Worm (Caenorhabditis elegans) whole organism, late embryonic: ENCODE measurements around the gene T28C6.10.
A peak's percentile ranks its signal among the peaks of the same experiment; 100 is the strongest.

ENCODE experiments used
- F13H6.1 ChIP-seq: sonication (generic microtip); optimal IDR thresholded peaks from 2 replicates; lab custom pipeline; 2016; ENCODE audit warnings: missing genetic modification characterization, missing compliant biosample characterization
- K02D7.2 ChIP-seq: sonication (generic microtip); optimal IDR thresholded peaks from 2 replicates; lab custom pipeline; 2017; ENCODE audit warnings: mild to moderate bottlenecking, missing genetic modification characterization, missing compliant biosample characterization
- K09A11.1 ChIP-seq: sonication (generic microtip); optimal IDR thresholded peaks from 2 replicates; lab custom pipeline; 2017; ENCODE audit warnings: antibody characterized with exemption, mild to moderate bottlenecking, missing genetic modification characterization, missing compliant biosample characterization; ENCODE audit not compliant: insufficient read depth
- Y22D7AL.16 ChIP-seq: sonication (generic microtip); optimal IDR thresholded peaks from 2 replicates; lab custom pipeline; 2016; ENCODE audit warnings: missing genetic modification characterization, missing compliant biosample characterization
- ahr-1 ChIP-seq: sonication (generic microtip); optimal IDR thresholded peaks from 2 replicates; lab custom pipeline; 2016; ENCODE audit warnings: missing genetic modification characterization, missing compliant biosample characterization
- ceh-24 ChIP-seq: sonication (generic microtip); optimal IDR thresholded peaks from 2 replicates; lab custom pipeline; 2016; ENCODE audit warnings: mild to moderate bottlenecking, missing genetic modification characterization, missing compliant biosample characterization
- ceh-31 ChIP-seq: sonication (generic microtip); optimal IDR thresholded peaks from 2 replicates; lab custom pipeline; 2016; ENCODE audit warnings: missing genetic modification characterization, missing compliant biosample characterization
- ceh-9 ChIP-seq: sonication (generic microtip); optimal IDR thresholded peaks from 2 replicates; lab custom pipeline; 2016; ENCODE audit warnings: mild to moderate bottlenecking, missing genetic modification characterization, inconsistent platforms, missing compliant biosample characterization
- che-1 ChIP-seq: sonication (generic microtip); optimal IDR thresholded peaks from 2 replicates; lab custom pipeline; 2016; ENCODE audit warnings: mild to moderate bottlenecking, missing genetic modification characterization, missing compliant biosample characterization
- dve-1 ChIP-seq: sonication (generic microtip); optimal IDR thresholded peaks from 2 replicates; lab custom pipeline; 2017; ENCODE audit warnings: antibody characterized with exemption, mild to moderate bottlenecking, missing genetic modification characterization, missing compliant biosample characterization
- elt-2 ChIP-seq: sonication (generic microtip); optimal IDR thresholded peaks from 2 replicates; lab custom pipeline; 2016; ENCODE audit warnings: missing genetic modification reagents, missing genetic modification characterization, missing compliant biosample characterization
- ets-4 ChIP-seq: sonication (generic microtip); optimal IDR thresholded peaks from 2 replicates; lab custom pipeline; 2016; ENCODE audit warnings: missing genetic modification characterization, missing compliant biosample characterization
- fkh-6 ChIP-seq: sonication (generic microtip); optimal IDR thresholded peaks from 2 replicates; lab custom pipeline; 2016; ENCODE audit warnings: missing genetic modification characterization, missing compliant biosample characterization
- gmeb-2 ChIP-seq: sonication (generic microtip); optimal IDR thresholded peaks from 2 replicates; lab custom pipeline; 2016; ENCODE audit warnings: missing genetic modification characterization, inconsistent platforms, missing compliant biosample characterization
- hlh-8 ChIP-seq: sonication (generic microtip); optimal IDR thresholded peaks from 2 replicates; lab custom pipeline; 2016; ENCODE audit warnings: missing genotype, missing genetic modification characterization, missing compliant biosample characterization
- lim-6 ChIP-seq: sonication (generic microtip); optimal IDR thresholded peaks from 2 replicates; lab custom pipeline; 2016; ENCODE audit warnings: missing genetic modification characterization, missing compliant biosample characterization
- lin-11 ChIP-seq: fragments of 200-800 bp; sonication (Bioruptor generic); optimal IDR thresholded peaks from 2 replicates; lab custom pipeline; 2018; ENCODE audit warnings: mild to moderate bottlenecking, missing genetic modification characterization, missing compliant biosample characterization
- madf-2 ChIP-seq: sonication (generic microtip); optimal IDR thresholded peaks from 2 replicates; lab custom pipeline; 2017; ENCODE audit warnings: missing genetic modification characterization, missing compliant biosample characterization
- mec-3 ChIP-seq: sonication (generic microtip); optimal IDR thresholded peaks from 2 replicates; lab custom pipeline; 2016; ENCODE audit warnings: borderline replicate concordance, missing genetic modification characterization, missing compliant biosample characterization
- nfya-1 ChIP-seq: sonication (generic microtip); optimal IDR thresholded peaks from 2 replicates; lab custom pipeline; 2017; ENCODE audit warnings: missing genetic modification characterization, mild to moderate bottlenecking, missing compliant biosample characterization, antibody characterized with exemption, moderate library complexity
- nhr-11 ChIP-seq: fragments of 150-350 bp; optimal IDR thresholded peaks from 2 replicates; lab custom pipeline; 2014; ENCODE audit warnings: missing biosample characterization, missing genetic modification characterization
- nhr-232 ChIP-seq: sonication (generic microtip); optimal IDR thresholded peaks from 2 replicates; lab custom pipeline; 2016; ENCODE audit warnings: missing genetic modification characterization, missing compliant biosample characterization
- npax-4 ChIP-seq: sonication (generic microtip); optimal IDR thresholded peaks from 2 replicates; lab custom pipeline; 2016; ENCODE audit warnings: missing genetic modification characterization, missing compliant biosample characterization
- odd-2 ChIP-seq: sonication (generic microtip); optimal IDR thresholded peaks from 2 replicates; lab custom pipeline; 2017; ENCODE audit warnings: antibody characterized with exemption, mild to moderate bottlenecking, missing genetic modification characterization, missing compliant biosample characterization
- pag-3 ChIP-seq: sonication (generic microtip); optimal IDR thresholded peaks from 2 replicates; lab custom pipeline; 2016; ENCODE audit warnings: missing compliant biosample characterization, missing genetic modification characterization, borderline replicate concordance
- pha-2 ChIP-seq: sonication (generic microtip); optimal IDR thresholded peaks from 2 replicates; lab custom pipeline; 2017; ENCODE audit warnings: mild to moderate bottlenecking, missing genetic modification characterization, missing compliant biosample characterization
- pros-1 ChIP-seq: fragments of 150-350 bp; optimal IDR thresholded peaks from 2 replicates; lab custom pipeline; 2014; ENCODE audit warnings: missing biosample characterization, missing genetic modification reagents, missing genetic modification characterization
- rnt-1 ChIP-seq: sonication (generic microtip); optimal IDR thresholded peaks from 2 replicates; lab custom pipeline; 2016; ENCODE audit warnings: missing genetic modification characterization, missing compliant biosample characterization
- sdc-2 ChIP-seq: sonication (generic microtip); optimal IDR thresholded peaks from 2 replicates; lab custom pipeline; 2016; ENCODE audit warnings: missing genotype, missing genetic modification characterization, missing compliant biosample characterization
- sox-4 ChIP-seq: sonication (generic microtip); optimal IDR thresholded peaks from 2 replicates; lab custom pipeline; 2017; ENCODE audit warnings: mild to moderate bottlenecking, missing genetic modification characterization, inconsistent platforms, missing compliant biosample characterization
- syd-9 ChIP-seq: sonication (generic microtip); optimal IDR thresholded peaks from 2 replicates; lab custom pipeline; 2016; ENCODE audit warnings: mild to moderate bottlenecking, missing genetic modification characterization, moderate library complexity, missing compliant biosample characterization
- tbx-2 ChIP-seq: sonication (generic microtip); optimal IDR thresholded peaks from 2 replicates; lab custom pipeline; 2016; ENCODE audit warnings: missing genetic modification characterization, missing compliant biosample characterization
- tbx-7 ChIP-seq: sonication (generic microtip); optimal IDR thresholded peaks from 2 replicates; lab custom pipeline; 2016; ENCODE audit warnings: missing genotype, missing genetic modification characterization, missing compliant biosample characterization
- unc-3 ChIP-seq, 2 experiments: fragments of 200-800 bp in 1 of 2; sonication (Bioruptor generic) in 1 of 2; sonication (generic microtip) in 1 of 2; conservative IDR thresholded peaks in 1 of 2; optimal IDR thresholded peaks in 1 of 2; 2 replicates each; pipeline versions ENCODE4 v1.3.6 to Lab custom; 2016 to 2022; ENCODE audit warnings: missing compliant biosample characterization in 2 of 2, missing genetic modification characterization in 2 of 2, missing genetic modification reagents in 1 of 2
- unc-42 ChIP-seq: sonication (generic microtip); optimal IDR thresholded peaks from 2 replicates; lab custom pipeline; 2016; ENCODE audit warnings: missing genotype, missing genetic modification characterization, missing compliant biosample characterization
- unc-55 ChIP-seq: sonication (generic microtip); optimal IDR thresholded peaks from 2 replicates; lab custom pipeline; 2017; ENCODE audit warnings: missing biosample characterization, missing genetic modification reagents, missing genetic modification characterization
- unc-86 ChIP-seq: sonication (generic microtip); optimal IDR thresholded peaks from 2 replicates; lab custom pipeline; 2016; ENCODE audit warnings: missing genetic modification characterization, missing compliant biosample characterization
- zip-5 ChIP-seq: sonication (generic microtip); optimal IDR thresholded peaks from 2 replicates; lab custom pipeline; 2016; ENCODE audit warnings: missing genetic modification characterization, missing compliant biosample characterization

Gene T28C6.10

DNA sequence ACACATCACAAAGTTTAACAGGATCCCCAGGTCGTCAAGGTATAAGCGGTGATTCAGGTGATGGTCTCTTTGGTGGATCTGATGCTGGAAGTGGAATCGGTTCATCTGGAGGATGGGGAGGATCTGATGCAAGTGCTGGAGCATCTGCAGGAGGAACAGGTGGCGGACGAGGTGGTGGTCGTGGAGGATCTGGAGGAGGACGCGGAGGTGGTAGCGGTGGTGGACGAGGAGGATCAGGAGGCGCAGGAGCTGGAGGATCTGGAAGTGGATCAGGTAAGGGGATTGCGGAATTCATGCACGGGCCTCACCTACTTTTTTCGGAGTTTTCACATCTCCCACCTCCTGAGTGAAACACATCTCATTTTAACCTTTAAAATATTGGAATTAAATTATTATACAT, 1.1 kb upstream of the T28C6.10 start:
- no peak for TF ChIP-seq npax-4
- TF ChIP-seq F13H6.1 (tag; lab: Kevin White, UChicago), result no peak
- no peak for TF ChIP-seq lin-11 (tag; lab: Kevin White, UChicago)
- no peak for TF ChIP-seq unc-3 (GFP tag; conservative IDR thresholded peaks at IDR 0.05; lab: Robert Waterston, UW)
- no peak for TF ChIP-seq unc-3 (tag; optimal IDR thresholded peaks at IDR 0.05; lab: Kevin White, UChicago)

ce11 chrIV:8819471-8819870, 1.7 kb downstream of the T28C6.10 start:
- TF ChIP-seq elt-2 (tag; lab: Kevin White, UChicago) (peak; percentile 24), K02D7.2 (tag; lab: Kevin White, UChicago) (no peak), nhr-232 (tag; lab: Kevin White, UChicago) (no peak)
- TF ChIP-seq, all 69 proteins: peak for 1

ce11 chrIV:8820041-8820440, 2.3 kb downstream of the T28C6.10 start, which contains the start of gene T28C6.3:
T28C6.3 (plus strand) TSS chrIV:8820341.
- no peak for TF ChIP-seq dve-1 (tag; lab: Kevin White, UChicago)
- TF ChIP-seq lin-11 (tag; lab: Kevin White, UChicago), result no peak
- TF ChIP-seq F13H6.1 (tag; lab: Kevin White, UChicago), result no peak
- TF ChIP-seq pag-3 (tag; lab: Kevin White, UChicago), result no peak
- TF ChIP-seq sox-4 (tag; lab: Kevin White, UChicago), result no peak
- no peak for TF ChIP-seq npax-4
- TF ChIP-seq ets-4, result no peak
- no peak for TF ChIP-seq syd-9 (tag; lab: Kevin White, UChicago)
- no peak for TF ChIP-seq nfya-1
- no peak for TF ChIP-seq nhr-11 (tag; lab: Kevin White, UChicago)
- TF ChIP-seq, all 69 proteins: peak for 0

- TF ChIP-seq fkh-6 (tag; lab: Kevin White, UChicago), result no peak
- TF ChIP-seq che-1 (tag; lab: Kevin White, UChicago), result no peak
- no peak for TF ChIP-seq pros-1 (tag; lab: Kevin White, UChicago)
- no peak for TF ChIP-seq unc-42 (tag; lab: Kevin White, UChicago)
- TF ChIP-seq dve-1 (tag; lab: Kevin White, UChicago), result no peak
- no peak for TF ChIP-seq unc-55 (GFP tag; lab: Kevin White, UChicago)
- TF ChIP-seq unc-86 (tag; lab: Kevin White, UChicago), result no peak
- no peak for TF ChIP-seq F13H6.1 (tag; lab: Kevin White, UChicago)
- no peak for TF ChIP-seq K09A11.1 (tag; lab: Kevin White, UChicago)
- no peak for TF ChIP-seq Y22D7AL.16 (tag; lab: Kevin White, UChicago)
- TF ChIP-seq lim-6 (tag; lab: Kevin White, UChicago), result no peak
- TF ChIP-seq zip-5 (tag; lab: Kevin White, UChicago), result no peak
- no peak for TF ChIP-seq rnt-1 (tag; lab: Kevin White, UChicago)
- TF ChIP-seq pha-2 (tag; lab: Kevin White, UChicago), result no peak
These were observed 3.4 kb downstream of the T28C6.10 start, which contains the start of gene T28C6.5 for ce11 chrIV:8821147-8821546. T28C6.5 (plus strand) TSS chrIV:8821447.

ce11 chrIV:8822598-8822997, 4.9 kb downstream of the T28C6.10 start:
- TF ChIP-seq odd-2 (tag; lab: Kevin White, UChicago) (no peak), ceh-31 (tag; lab: Kevin White, UChicago) (no peak)

DNA sequence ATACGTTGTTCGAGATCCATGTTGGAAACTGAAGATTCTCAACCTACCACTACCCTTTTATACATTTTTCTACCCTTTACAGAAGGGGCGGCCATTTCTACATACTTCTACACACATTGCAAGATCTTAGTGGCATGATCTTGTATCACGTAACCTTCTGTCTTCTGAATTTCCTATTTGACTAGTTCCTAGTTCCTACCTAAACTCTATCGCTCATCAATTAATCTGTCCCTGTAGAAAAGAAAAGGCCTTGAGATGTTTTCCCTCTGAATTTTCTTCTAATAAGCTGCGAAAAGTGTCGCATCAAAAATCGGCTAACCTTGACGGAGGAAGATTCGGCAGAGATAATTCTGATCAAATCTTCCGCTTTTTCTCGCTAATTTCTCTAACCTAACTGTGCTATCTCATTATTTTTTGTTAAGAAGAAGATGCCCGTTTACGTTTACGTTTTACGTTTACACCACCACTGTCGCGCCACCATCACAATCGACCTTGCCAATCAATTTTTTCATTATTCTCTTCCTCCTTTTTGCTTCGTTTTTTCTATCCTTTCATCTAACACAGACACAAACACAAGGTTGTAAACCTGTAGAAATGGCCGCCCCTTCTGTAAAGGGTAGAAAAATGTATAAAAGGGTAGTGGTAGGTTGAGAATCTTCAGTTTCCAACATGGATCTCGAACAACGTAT, 6.5 kb downstream of the T28C6.10 start, which contains the start of the genes col-117 and col-3:
col-117 (minus strand) TSS at position 51 of the 689 bp plus-strand sequence.
col-3 (plus strand) TSS at position 639 of the 689 bp plus-strand sequence.
- TF ChIP-seq rnt-1 (tag; lab: Kevin White, UChicago) (no peak), tbx-2 (tag; lab: Kevin White, UChicago) (no peak), pros-1 (tag; lab: Kevin White, UChicago) (no peak), ceh-24 (tag; lab: Kevin White, UChicago) (no peak), sdc-2 (no peak), unc-42 (tag; lab: Kevin White, UChicago) (no peak), mec-3 (tag; lab: Kevin White, UChicago) (no peak), tbx-7 (tag; lab: Kevin White, UChicago) (no peak), gmeb-2 (no peak), hlh-8 (tag; lab: Kevin White, UChicago) (no peak), ahr-1 (tag; lab: Kevin White, UChicago) (no peak), ceh-9 (no peak), madf-2 (tag; lab: Kevin White, UChicago) (no peak), lin-11 (tag; lab: Kevin White, UChicago) (no peak), nhr-232 (tag; lab: Kevin White, UChicago) (no peak)
